Worm (Caenorhabditis elegans) whole organism, early embryonic: ENCODE data around the gene sra-8.

Experiments used
- B0310.2 ChIP-seq: sonication (generic microtip); optimal IDR thresholded peaks from 2 replicates; lab custom pipeline; 2016; ENCODE audit warnings: mild to moderate bottlenecking, missing genetic modification characterization, missing compliant biosample characterization
- ama-1 ChIP-seq: fragments of 150-350 bp; optimal IDR thresholded peaks from 2 replicates; lab custom pipeline; 2014
- ceh-13 ChIP-seq: fragments of 200-800 bp; sonication (Bioruptor generic); optimal IDR thresholded peaks from 2 replicates; lab custom pipeline; 2018; ENCODE audit warnings: mild to moderate bottlenecking, missing genetic modification characterization, missing compliant biosample characterization
- ceh-36 ChIP-seq: sonication (generic microtip); optimal IDR thresholded peaks from 2 replicates; lab custom pipeline; 2016; ENCODE audit warnings: missing genetic modification characterization, inconsistent platforms, missing compliant biosample characterization
- ets-7 ChIP-seq: sonication (generic microtip); optimal IDR thresholded peaks from 2 replicates; lab custom pipeline; 2016; ENCODE audit warnings: missing genotype, missing genetic modification characterization, missing compliant biosample characterization
- flt-1 ChIP-seq: fragments of 200-800 bp; sonication (Bioruptor generic); IDR thresholded peaks from 2 replicates; pipeline ENCODE4 v1.3.6; 2022; ENCODE audit warnings: missing genetic modification characterization, missing compliant biosample characterization
- hmbx-1 ChIP-seq: sonication (generic microtip); optimal IDR thresholded peaks from 2 replicates; lab custom pipeline; 2016; ENCODE audit warnings: mild to moderate bottlenecking, missing genetic modification characterization, missing compliant biosample characterization
- hmg-4 ChIP-seq: fragments of 200-800 bp; sonication (Bioruptor generic); optimal IDR thresholded peaks from 2 replicates; lab custom pipeline; 2018; ENCODE audit warnings: mild to moderate bottlenecking, missing genetic modification characterization, missing compliant biosample characterization
- pes-1 ChIP-seq: fragments of 200-800 bp; sonication (Bioruptor generic); IDR thresholded peaks from 2 replicates; pipeline ENCODE4 v1.3.6; 2022; ENCODE audit warnings: missing genetic modification reagents, missing genetic modification characterization, missing compliant biosample characterization
- scrt-1 ChIP-seq: fragments of 200-800 bp; sonication (Bioruptor generic); IDR thresholded peaks from 2 replicates; pipeline ENCODE4 v1.3.6; 2022; ENCODE audit warnings: missing genetic modification characterization, missing compliant biosample characterization
- sea-1 ChIP-seq: fragments of 200-800 bp; sonication (Bioruptor generic); conservative IDR thresholded peaks from 2 replicates; pipeline ENCODE4 v1.3.6; 2022; ENCODE audit warnings: missing genetic modification characterization, missing compliant biosample characterization
- tbx-11 ChIP-seq: fragments of 200-800 bp; sonication (Bioruptor generic); IDR thresholded peaks from 2 replicates; pipeline ENCODE4 v1.3.6; 2022; ENCODE audit warnings: missing genetic modification characterization, missing compliant biosample characterization
- tra-4 ChIP-seq: sonication (generic microtip); optimal IDR thresholded peaks from 2 replicates; lab custom pipeline; 2017; ENCODE audit warnings: missing genetic modification characterization, missing compliant biosample characterization

ce11 chrII:9554925-9555553 is 17.5 kb downstream of the sra-8 start, which contains the start of gene F35H8.2:
- no peak for TF ChIP-seq ama-1
- TF ChIP-seq hmbx-1 (tag; lab: Kevin White, UChicago), result no peak
- TF ChIP-seq hmg-4 (GFP tag; lab: Kevin White, UChicago), result no peak
- no peak for TF ChIP-seq ceh-13 (GFP tag; lab: Kevin White, UChicago)
- no peak for TF ChIP-seq tbx-11 (GFP tag; lab: Robert Waterston, UW)
- no peak for TF ChIP-seq tra-4 (tag; lab: Kevin White, UChicago)
- no peak for TF ChIP-seq ceh-36
- TF ChIP-seq pes-1 (GFP tag; lab: Robert Waterston, UW), result no peak
- TF ChIP-seq sea-1 (GFP tag; lab: Robert Waterston, UW), result no peak
- TF ChIP-seq scrt-1 (GFP tag; lab: Robert Waterston, UW), result no peak
- no peak for TF ChIP-seq ets-7
- TF ChIP-seq B0310.2 (tag; lab: Kevin White, UChicago), result no peak
- no peak for TF ChIP-seq flt-1 (GFP tag; lab: Robert Waterston, UW)
